Worm (Caenorhabditis elegans): ENCODE data around the gene hyl-1.
A peak's percentile ranks its signal among the peaks of the same experiment; 100 is the strongest.

Gene hyl-1

ce11 chrIV:8538659-8539173 lies at the start of gene hyl-1:
Gene hyl-1, plus strand, starts transcription at chrIV:8539123.
- no peak for TF ChIP-seq Y55F3AM.14 (GFP tag; optimal IDR thresholded peaks at IDR 0.05)
- TF ChIP-seq egl-27 (tag; optimal IDR thresholded peaks at IDR 0.05), result no peak
- TF ChIP-seq aly-2 (tag; optimal IDR thresholded peaks at IDR 0.05), result no peak
- TF ChIP-seq nhr-12 (tag; optimal IDR thresholded peaks at IDR 0.05), result no peak
- no peak for TF ChIP-seq alr-1 (tag; optimal IDR thresholded peaks at IDR 0.05)
- no peak for TF ChIP-seq dmd-4 (tag; optimal IDR thresholded peaks at IDR 0.05)
- no peak for TF ChIP-seq ceh-16 (tag; optimal IDR thresholded peaks at IDR 0.05)
- no peak for TF ChIP-seq lin-11 (tag; optimal IDR thresholded peaks at IDR 0.05)
- TF ChIP-seq unc-39 (tag; optimal IDR thresholded peaks at IDR 0.05), result no peak
- no peak for TF ChIP-seq sma-3 (GFP tag; optimal IDR thresholded peaks at IDR 0.05)
- no peak for TF ChIP-seq nhr-237 (tag; optimal IDR thresholded peaks at IDR 0.05)
- TF ChIP-seq lin-13 (GFP tag; optimal IDR thresholded peaks at IDR 0.05), result no peak
- TF ChIP-seq nhr-25 (tag; optimal IDR thresholded peaks at IDR 0.05), result no peak
- TF ChIP-seq nhr-77 (tag; optimal IDR thresholded peaks at IDR 0.05), result no peak

DNA sequence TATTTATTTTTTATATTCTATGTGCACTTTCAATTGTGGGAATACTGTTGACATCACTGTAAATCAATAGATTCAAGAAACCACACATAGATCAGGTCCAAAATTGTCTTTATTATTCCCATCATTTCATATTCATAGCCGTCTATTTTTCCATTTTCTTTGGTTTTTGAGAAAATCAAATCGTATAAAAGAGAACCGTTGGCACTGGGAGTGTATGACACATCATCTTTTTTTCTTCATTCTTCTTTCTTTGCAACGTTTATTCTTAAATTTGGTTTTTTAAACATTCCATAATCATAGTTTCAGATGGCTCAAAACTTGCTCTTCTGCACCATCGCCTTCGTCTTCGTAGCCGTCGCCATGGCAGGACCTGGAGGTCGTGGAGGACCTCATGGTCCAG lies 49.0 kb upstream of the hyl-1 start, which contains the start of gene srlf-2:
TSS of gene srlf-2 (plus strand) at position 301 of the 400 bp plus-strand sequence.
- TF ChIP-seq ama-1 (optimal IDR thresholded peaks at IDR 0.05), result no peak
- TF ChIP-seq unc-39 (tag; optimal IDR thresholded peaks at IDR 0.05), result no peak
- TF ChIP-seq nhr-10 (tag; optimal IDR thresholded peaks at IDR 0.05), result no peak
- no peak for TF ChIP-seq nhr-77 (tag; optimal IDR thresholded peaks at IDR 0.05)
- TF ChIP-seq nhr-237 (tag; optimal IDR thresholded peaks at IDR 0.05), result no peak
- TF ChIP-seq lin-11 (tag; optimal IDR thresholded peaks at IDR 0.05), result no peak
- TF ChIP-seq nhr-25 (tag; optimal IDR thresholded peaks at IDR 0.05), result no peak
- no peak for TF ChIP-seq lin-39 (tag; optimal IDR thresholded peaks at IDR 0.05)
- no peak for TF ChIP-seq skn-1 (tag; optimal IDR thresholded peaks at IDR 0.05)

DNA sequence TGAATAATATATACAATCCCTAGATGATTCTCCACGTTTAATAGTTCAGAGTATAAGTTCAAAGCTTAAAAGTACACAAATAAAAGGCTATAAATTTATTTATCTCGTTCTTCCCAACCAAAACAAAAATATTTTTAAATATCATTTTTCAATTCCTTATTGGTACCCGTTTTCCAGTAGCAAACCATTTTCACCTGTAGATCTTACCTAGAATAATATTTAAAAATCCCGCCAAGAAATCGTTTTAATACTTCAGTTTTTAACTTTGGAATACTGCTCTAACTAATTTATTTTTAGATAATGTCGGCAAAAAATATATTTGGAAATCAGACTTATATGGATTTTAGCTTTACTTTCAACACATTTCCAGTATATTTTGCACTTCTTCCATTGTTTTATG lies 46.7 kb upstream of the hyl-1 start, which contains the start of gene sru-7:
TSS of gene sru-7 (plus strand) at position 301 of the 400 bp plus-strand sequence.
- no peak for TF ChIP-seq nhr-6 (tag; optimal IDR thresholded peaks at IDR 0.05)
- no peak for TF ChIP-seq mab-5 (tag; optimal IDR thresholded peaks at IDR 0.05)
- TF ChIP-seq mbf-1 (tag; optimal IDR thresholded peaks at IDR 0.05), result no peak
- no peak for TF ChIP-seq lsy-2 (tag; optimal IDR thresholded peaks at IDR 0.05)
- TF ChIP-seq nhr-11 (tag; optimal IDR thresholded peaks at IDR 0.05), result no peak
- TF ChIP-seq ztf-4 (tag; optimal IDR thresholded peaks at IDR 0.05), result no peak
- TF ChIP-seq ztf-11 (tag; optimal IDR thresholded peaks at IDR 0.05), result no peak
- TF ChIP-seq alr-1 (tag; optimal IDR thresholded peaks at IDR 0.05), result no peak
- TF ChIP-seq nhr-25 (tag; optimal IDR thresholded peaks at IDR 0.05), result no peak
- no peak for TF ChIP-seq ztf-1 (GFP tag; conservative IDR thresholded peaks at IDR 0.05)
- TF ChIP-seq fos-1 (tag; optimal IDR thresholded peaks at IDR 0.05), result no peak
- TF ChIP-seq unc-55 (GFP tag; optimal IDR thresholded peaks at IDR 0.05), result no peak
- no peak for TF ChIP-seq Y55F3AM.14 (GFP tag; optimal IDR thresholded peaks at IDR 0.05)
- TF ChIP-seq R02D3.7 (tag; optimal IDR thresholded peaks at IDR 0.05), result no peak

DNA sequence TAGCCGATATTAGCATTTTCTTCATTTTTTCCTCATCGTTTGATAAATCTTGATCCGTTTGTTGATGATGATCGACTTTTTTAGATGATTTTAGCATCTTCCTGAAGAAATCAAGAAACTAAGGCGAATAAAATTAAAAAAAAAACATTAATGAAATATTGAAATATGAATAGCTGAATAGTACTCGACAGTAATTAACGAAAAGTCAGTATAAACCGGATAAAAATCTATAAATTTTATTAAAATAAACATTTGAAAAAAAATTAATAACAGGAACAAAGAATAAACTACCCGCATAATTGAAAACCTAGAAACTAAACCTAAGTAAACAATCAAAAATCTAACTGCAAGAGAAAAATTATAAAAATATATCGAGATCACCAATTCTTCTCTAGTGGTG lies 42.7 kb upstream of the hyl-1 start, which contains the start of gene C28C12.12:
TSS of gene C28C12.12 (minus strand) at position 101 of the 400 bp plus-strand sequence.
- no peak for TF ChIP-seq nhr-11 (tag; optimal IDR thresholded peaks at IDR 0.05)
- TF ChIP-seq elt-1 (tag; optimal IDR thresholded peaks at IDR 0.05), result no peak
- no peak for TF ChIP-seq ceh-82 (tag; optimal IDR thresholded peaks at IDR 0.05)
- no peak for TF ChIP-seq nhr-12 (tag; optimal IDR thresholded peaks at IDR 0.05)
- TF ChIP-seq blmp-1 (tag; optimal IDR thresholded peaks at IDR 0.05; ENCODE audit: insufficient read depth), result no peak
- no peak for TF ChIP-seq lsy-2 (tag; optimal IDR thresholded peaks at IDR 0.05)
- no peak for TF ChIP-seq unc-62 (GFP tag; optimal IDR thresholded peaks at IDR 0.05)
- no peak for TF ChIP-seq lin-39 (tag; optimal IDR thresholded peaks at IDR 0.05)

DNA sequence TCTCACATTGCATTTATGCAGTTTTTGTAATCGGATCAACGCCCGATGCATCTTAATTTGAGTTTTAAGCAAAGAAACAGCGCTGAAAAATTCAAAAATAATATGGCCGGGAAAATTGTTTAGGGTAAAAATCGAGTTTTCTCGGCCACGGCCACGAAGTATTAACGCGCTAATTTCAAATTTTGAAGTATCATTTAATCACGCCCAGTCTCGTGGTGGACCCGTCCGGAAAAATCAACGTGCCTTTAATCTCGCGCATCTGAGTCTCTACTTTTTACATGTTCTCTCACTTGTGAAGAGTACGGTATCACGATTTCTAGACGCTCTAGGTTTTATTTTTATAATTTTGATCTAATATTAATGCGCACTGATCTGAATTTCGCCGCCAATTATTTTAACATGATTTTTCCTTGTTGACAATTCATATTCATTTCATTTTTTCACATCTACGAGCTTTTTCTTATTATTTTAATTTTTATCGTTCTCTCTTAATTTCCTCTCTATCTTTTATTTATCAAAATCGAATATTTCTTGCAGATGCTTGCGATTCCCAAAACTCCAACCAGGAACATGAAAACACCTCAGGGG lies 40.1 kb upstream of the hyl-1 start, which contains the start of the genes acdh-13 and mesp-1:
TSS of gene acdh-13 (minus strand) at position 51 of the 588 bp plus-strand sequence.
TSS of gene mesp-1 (plus strand) at position 538 of the 588 bp plus-strand sequence.
- TF ChIP-seq lin-13 (GFP tag; optimal IDR thresholded peaks at IDR 0.05), result no peak
- TF ChIP-seq lsy-2 (tag; optimal IDR thresholded peaks at IDR 0.05), result peak in 1 of 2 experiments; percentile 68
- no peak for TF ChIP-seq skn-1 (tag; optimal IDR thresholded peaks at IDR 0.05)
- no peak for TF ChIP-seq mab-5 (tag; optimal IDR thresholded peaks at IDR 0.05)
- peak; percentile 87 for TF ChIP-seq gmeb-1 (tag; optimal IDR thresholded peaks at IDR 0.05)
- TF ChIP-seq ztf-11 (tag; optimal IDR thresholded peaks at IDR 0.05), result no peak
- TF ChIP-seq ceh-16 (tag; optimal IDR thresholded peaks at IDR 0.05), result no peak
- TF ChIP-seq nhr-12 (tag; optimal IDR thresholded peaks at IDR 0.05), result no peak
- no peak for TF ChIP-seq elt-3 (tag; optimal IDR thresholded peaks at IDR 0.05)
- TF ChIP-seq ceh-82 (tag; optimal IDR thresholded peaks at IDR 0.05), result no peak
- peak; percentile 14 for TF ChIP-seq sma-3 (GFP tag; optimal IDR thresholded peaks at IDR 0.05)
- no peak for TF ChIP-seq dmd-4 (tag; optimal IDR thresholded peaks at IDR 0.05)
- TF ChIP-seq aly-2 (tag; optimal IDR thresholded peaks at IDR 0.05), result no peak
- TF ChIP-seq R02D3.7 (tag; optimal IDR thresholded peaks at IDR 0.05), result no peak
- no peak for TF ChIP-seq nhr-6 (tag; optimal IDR thresholded peaks at IDR 0.05)
- no peak for TF ChIP-seq egl-27 (tag; optimal IDR thresholded peaks at IDR 0.05)
- no peak for TF ChIP-seq ZK546.5 (tag; optimal IDR thresholded peaks at IDR 0.05)
- no peak for TF ChIP-seq F13H6.1 (tag; optimal IDR thresholded peaks at IDR 0.05)
- no peak for TF ChIP-seq blmp-1 (tag; optimal IDR thresholded peaks at IDR 0.05; ENCODE audit: insufficient read depth)
- TF ChIP-seq zag-1 (tag; optimal IDR thresholded peaks at IDR 0.05), result no peak
- TF ChIP-seq sem-4 (tag; optimal IDR thresholded peaks at IDR 0.05), result no peak
- TF ChIP-seq fos-1 (tag; optimal IDR thresholded peaks at IDR 0.05), result no peak
- TF ChIP-seq peb-1 (tag; optimal IDR thresholded peaks at IDR 0.05), result no peak
- no peak for TF ChIP-seq nhr-23 (tag; optimal IDR thresholded peaks at IDR 0.05)
- no peak for TF ChIP-seq crh-2 (tag; optimal IDR thresholded peaks at IDR 0.05)
- TF ChIP-seq snpc-4 (tag; optimal IDR thresholded peaks at IDR 0.05), result no peak
- no peak for TF ChIP-seq mbf-1 (tag; optimal IDR thresholded peaks at IDR 0.05)
